Worm (Caenorhabditis elegans): ENCODE data around the gene B0454.6.
"Not testable (repeated sequence)": the region's sequence is repeated elsewhere in the genome, so short reads cannot be mapped to it uniquely, and the experiment has no call there.

DNA sequence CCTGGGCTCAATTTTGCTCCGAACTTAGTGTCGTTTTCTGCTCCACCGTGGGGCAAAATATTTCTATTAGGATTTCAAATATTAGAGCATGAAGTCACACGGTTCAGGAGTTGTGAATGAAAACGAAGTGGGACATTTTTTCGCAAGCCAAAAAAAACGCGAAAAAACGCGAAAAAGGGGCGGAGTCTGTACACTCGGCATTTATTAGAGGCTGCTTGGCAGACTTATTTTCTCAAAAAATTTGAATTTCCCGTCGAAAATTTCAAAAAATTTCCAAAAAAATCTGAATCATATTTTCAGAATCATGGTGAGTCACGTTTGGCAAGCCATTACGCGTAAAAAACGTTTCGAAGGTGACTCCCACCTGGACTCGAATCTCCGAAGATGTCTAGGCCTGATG, at the start of gene B0454.6:
- not testable (repeated sequence) for TF ChIP-seq him-1, W03F9.2, dao-5 (tag; optimal IDR thresholded peaks at IDR 0.05)
